Worm (Caenorhabditis elegans) whole organism, early embryonic: Measurements from ENCODE around the gene Y73B6A.1.

Source experiments
- B0310.2 ChIP-seq: sonication (generic microtip); optimal IDR thresholded peaks from 2 replicates; lab custom pipeline; 2016; ENCODE audit warnings: mild to moderate bottlenecking, missing genetic modification characterization, missing compliant biosample characterization
- aly-1 ChIP-seq: sonication (generic microtip); optimal IDR thresholded peaks from 2 replicates; lab custom pipeline; 2016; ENCODE audit warnings: missing genetic modification characterization, missing compliant biosample characterization
- ama-1 ChIP-seq: fragments of 150-350 bp; optimal IDR thresholded peaks from 2 replicates; lab custom pipeline; 2014
- ceh-13 ChIP-seq: fragments of 200-800 bp; sonication (Bioruptor generic); optimal IDR thresholded peaks from 2 replicates; lab custom pipeline; 2018; ENCODE audit warnings: mild to moderate bottlenecking, missing genetic modification characterization, missing compliant biosample characterization
- ceh-36 ChIP-seq: sonication (generic microtip); optimal IDR thresholded peaks from 2 replicates; lab custom pipeline; 2016; ENCODE audit warnings: missing genetic modification characterization, inconsistent platforms, missing compliant biosample characterization
- ets-7 ChIP-seq: sonication (generic microtip); optimal IDR thresholded peaks from 2 replicates; lab custom pipeline; 2016; ENCODE audit warnings: missing genotype, missing genetic modification characterization, missing compliant biosample characterization
- hmbx-1 ChIP-seq: sonication (generic microtip); optimal IDR thresholded peaks from 2 replicates; lab custom pipeline; 2016; ENCODE audit warnings: mild to moderate bottlenecking, missing genetic modification characterization, missing compliant biosample characterization
- hnd-1 ChIP-seq: sonication (generic microtip); optimal IDR thresholded peaks from 2 replicates; lab custom pipeline; 2016; ENCODE audit warnings: missing genetic modification characterization, missing compliant biosample characterization
- pes-1 ChIP-seq: fragments of 200-800 bp; sonication (Bioruptor generic); IDR thresholded peaks from 2 replicates; pipeline ENCODE4 v1.3.6; 2022; ENCODE audit warnings: missing genetic modification reagents, missing genetic modification characterization, missing compliant biosample characterization
- scrt-1 ChIP-seq: fragments of 200-800 bp; sonication (Bioruptor generic); IDR thresholded peaks from 2 replicates; pipeline ENCODE4 v1.3.6; 2022; ENCODE audit warnings: missing genetic modification characterization, missing compliant biosample characterization
- sea-1 ChIP-seq: fragments of 200-800 bp; sonication (Bioruptor generic); conservative IDR thresholded peaks from 2 replicates; pipeline ENCODE4 v1.3.6; 2022; ENCODE audit warnings: missing genetic modification characterization, missing compliant biosample characterization
- tbx-11 ChIP-seq: fragments of 200-800 bp; sonication (Bioruptor generic); IDR thresholded peaks from 2 replicates; pipeline ENCODE4 v1.3.6; 2022; ENCODE audit warnings: missing genetic modification characterization, missing compliant biosample characterization
- tbx-37 ChIP-seq: fragments of 200-800 bp; sonication (Bioruptor generic); conservative IDR thresholded peaks from 2 replicates; pipeline ENCODE4 v1.3.6; 2022; ENCODE audit warnings: missing genetic modification reagents, missing genetic modification characterization, missing compliant biosample characterization
- tra-4 ChIP-seq: sonication (generic microtip); optimal IDR thresholded peaks from 2 replicates; lab custom pipeline; 2017; ENCODE audit warnings: missing genetic modification characterization, missing compliant biosample characterization

DNA sequence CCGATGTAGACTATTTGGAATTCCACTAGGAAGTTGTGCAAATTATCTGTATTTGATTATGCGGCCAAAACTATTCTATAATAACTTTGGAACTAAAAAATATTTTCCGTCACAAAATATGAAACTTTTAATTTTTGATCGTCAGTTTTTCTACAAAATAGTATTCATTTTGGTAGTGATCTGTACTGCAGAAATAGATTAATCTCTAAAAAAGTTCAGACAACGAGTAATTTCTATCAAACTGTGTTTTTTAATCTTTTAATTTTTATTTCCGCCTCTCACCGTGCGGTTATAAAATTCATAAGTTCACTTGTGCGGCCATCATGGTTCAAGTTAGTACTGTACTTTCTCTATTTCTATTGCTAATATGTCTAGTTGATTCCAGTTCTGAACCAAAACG is 29.5 kb downstream of the Y73B6A.1 start, which contains the start of gene C01B10.7:
- TF ChIP-seq ceh-13 (GFP tag; lab: Kevin White, UChicago) (no peak), B0310.2 (tag; lab: Kevin White, UChicago) (no peak), hmbx-1 (tag; lab: Kevin White, UChicago) (no peak), ets-7 (tag; lab: Kevin White, UChicago) (no peak), ama-1 (lab: Kevin White, UChicago) (no peak), scrt-1 (GFP tag; lab: Robert Waterston, UW) (no peak), pes-1 (no peak), tbx-11 (GFP tag; lab: Robert Waterston, UW) (no peak), sea-1 (no peak), aly-1 (tag; lab: Kevin White, UChicago) (no peak), hnd-1 (no peak), ceh-36 (no peak), tra-4 (tag; lab: Kevin White, UChicago) (no peak), tbx-37 (GFP tag; lab: Robert Waterston, UW) (no peak)
